Fruit fly (Drosophila melanogaster): ENCODE results near the gene Cyp4c3.

Gene Cyp4c3

DNA sequence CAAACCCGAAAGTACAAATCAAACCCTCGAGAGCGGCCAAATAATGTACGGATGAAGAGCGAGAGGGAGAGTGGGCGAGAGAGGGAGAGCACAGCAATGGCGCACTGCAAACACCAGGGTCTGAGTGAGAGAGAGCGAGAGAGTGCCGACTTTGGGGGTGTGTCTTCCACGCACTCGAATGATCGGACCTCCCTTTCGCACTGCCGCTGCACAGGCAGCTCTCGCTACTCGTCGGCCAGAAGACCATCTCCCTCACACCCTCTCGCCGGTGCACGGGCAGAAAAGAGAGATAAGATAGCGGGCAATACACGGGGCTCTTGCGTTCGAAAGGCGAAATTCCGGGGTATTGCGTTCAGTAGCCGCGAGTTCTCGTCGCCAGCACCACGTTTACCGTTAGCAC lies 18.6 kb downstream of the Cyp4c3 start, which contains the start of gene Ptx1 (continued):
- TF ChIP-seq CG14965 (GFP tag; optimal IDR thresholded peaks at IDR 0.05; ENCODE audit: borderline replicate concordance), result no peak
- no peak for TF ChIP-seq CG1792 (GFP tag; optimal IDR thresholded peaks at IDR 0.05)
- TF ChIP-seq CG2116 (GFP tag; optimal IDR thresholded peaks at IDR 0.05), result no peak
- TF ChIP-seq eyg (GFP tag; optimal IDR thresholded peaks at IDR 0.05), result no peak
- TF ChIP-seq CG10654 (GFP tag; optimal IDR thresholded peaks at IDR 0.05), result no peak
- TF ChIP-seq grn (GFP tag; optimal IDR thresholded peaks at IDR 0.05), result peak; percentile 31
- TF ChIP-seq dm (GFP tag; optimal IDR thresholded peaks at IDR 0.05), result no peak
- no peak for TF ChIP-seq CG16863 (GFP tag; optimal IDR thresholded peaks at IDR 0.05)
- TF ChIP-seq corto (GFP tag; optimal IDR thresholded peaks at IDR 0.05), result no peak
- TF ChIP-seq lbe (GFP tag; optimal IDR thresholded peaks at IDR 0.05), result no peak
- TF ChIP-seq HLH3B (GFP tag; IDR thresholded peaks at IDR 0.05), result no peak
- no peak for TF ChIP-seq CTCF (GFP tag; optimal IDR thresholded peaks at IDR 0.05)
- TF ChIP-seq CG3838 (GFP tag; optimal IDR thresholded peaks at IDR 0.05), result no peak
- TF ChIP-seq CG18599 (GFP tag; optimal IDR thresholded peaks at IDR 0.05), result peak; percentile 20
- TF ChIP-seq CG31365 (tag; optimal IDR thresholded peaks at IDR 0.05), result no peak
- no peak for TF ChIP-seq E2f2 (GFP tag; IDR thresholded peaks at IDR 0.05)
- 0 out of 3 replicates have a peak, but pooled peaks have one; percentile 36 for TF ChIP-seq CG11695 (GFP tag; IDR thresholded peaks at IDR 0.05)
- no peak for TF ChIP-seq ttk (GFP tag; IDR thresholded peaks at IDR 0.05)
- no peak for TF ChIP-seq mirr (GFP tag; optimal IDR thresholded peaks at IDR 0.05)
- TF ChIP-seq H2.0 (GFP tag; IDR thresholded peaks at IDR 0.05), result no peak
- TF ChIP-seq CG3163 (GFP tag; optimal IDR thresholded peaks at IDR 0.05), result no peak
- no peak for TF ChIP-seq CG2875 (GFP tag; optimal IDR thresholded peaks at IDR 0.05)
- 0 out of 2 replicates have a peak, but pooled peaks have one; percentile 30 for TF ChIP-seq Atf6 (GFP tag; IDR thresholded peaks at IDR 0.05)
- no peak for TF ChIP-seq CG17361 (GFP tag; IDR thresholded peaks at IDR 0.05)
- no peak for TF ChIP-seq CG10147 (GFP tag; optimal IDR thresholded peaks at IDR 0.05)
- no peak for TF ChIP-seq hth (optimal IDR thresholded peaks at IDR 0.05)
- TF ChIP-seq CG12659 (GFP tag; optimal IDR thresholded peaks at IDR 0.05), result no peak
- no peak for TF ChIP-seq hb (GFP tag; IDR thresholded peaks at IDR 0.05; ENCODE audit: partially characterized antibody)
- no peak for TF ChIP-seq ssp (GFP tag; IDR thresholded peaks at IDR 0.05)
- TF ChIP-seq CG8944 (GFP tag; optimal IDR thresholded peaks at IDR 0.05), result no peak
- TF ChIP-seq lmd (GFP tag; IDR thresholded peaks at IDR 0.05), result no peak
- no peak for TF ChIP-seq Sox100B (GFP tag; optimal IDR thresholded peaks at IDR 0.05)
- no peak for TF ChIP-seq MTF-1 (GFP tag; optimal IDR thresholded peaks at IDR 0.05; ENCODE audit: borderline replicate concordance)
- TF ChIP-seq toy (GFP tag; IDR thresholded peaks at IDR 0.05), result no peak
- no peak for TF ChIP-seq dmrt99B (tag; optimal IDR thresholded peaks at IDR 0.05)
- peak; percentile 37 for TF ChIP-seq pros (GFP tag; optimal IDR thresholded peaks at IDR 0.05)
- no peak for TF ChIP-seq ERR (GFP tag; optimal IDR thresholded peaks at IDR 0.05)
- TF ChIP-seq org-1 (GFP tag; optimal IDR thresholded peaks at IDR 0.05), result no peak
- TF ChIP-seq Rx (GFP tag; IDR thresholded peaks at IDR 0.05), result no peak
- no peak for TF ChIP-seq CG7745 (tag; optimal IDR thresholded peaks at IDR 0.05)
- TF ChIP-seq CG6689 (GFP tag; IDR thresholded peaks at IDR 0.05), result no peak
- TF ChIP-seq Hr78 (GFP tag; optimal IDR thresholded peaks at IDR 0.05), result no peak
- TF ChIP-seq CG12071 (GFP tag; optimal IDR thresholded peaks at IDR 0.05), result peak; percentile 34
- peak in 1 of 3 experiments; percentile 47 for TF ChIP-seq Stat92E (GFP tag; optimal IDR thresholded peaks at IDR 0.05)
- no peak for TF ChIP-seq CG2202 (tag; optimal IDR thresholded peaks at IDR 0.05)
- TF ChIP-seq scrt (GFP tag; optimal IDR thresholded peaks at IDR 0.05), result no peak
- peak; percentile 56 for TF ChIP-seq gcm (GFP tag; optimal IDR thresholded peaks at IDR 0.05)
- TF ChIP-seq CG6791 (GFP tag; IDR thresholded peaks at IDR 0.05; ENCODE audit: partially characterized antibody), result peak; percentile 63; the same call in 2 of the 3 replicates
- TF ChIP-seq CG4328 (GFP tag; optimal IDR thresholded peaks at IDR 0.05), result no peak
- TF ChIP-seq stc (GFP tag; IDR thresholded peaks at IDR 0.05), result 0 out of 2 replicates have a peak, but pooled peaks have one; percentile 46
- no peak for TF ChIP-seq CG7839 (tag; optimal IDR thresholded peaks at IDR 0.05)
- no peak for TF ChIP-seq pum (GFP tag; optimal IDR thresholded peaks at IDR 0.05)
